Worm (Caenorhabditis elegans): ENCODE data around the gene F15B9.10.

DNA sequence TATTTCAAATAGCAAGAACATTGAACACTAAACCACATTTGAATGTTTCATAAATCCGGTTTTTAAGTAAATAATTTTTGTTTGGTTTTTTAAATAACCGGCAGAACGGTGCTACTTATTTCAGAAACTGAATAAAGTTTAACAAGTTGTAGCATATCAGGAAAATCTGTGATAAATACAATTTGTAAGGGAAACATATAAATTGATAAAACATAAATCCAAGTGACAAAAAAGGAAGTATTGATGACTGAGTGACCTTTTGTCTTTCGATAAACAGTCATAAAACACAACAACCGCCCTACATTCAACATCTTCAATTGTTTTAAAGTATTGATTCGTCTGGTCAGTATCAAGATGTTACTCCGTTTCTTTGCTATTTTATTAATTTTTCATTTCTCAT, 13.5 kb downstream of the F15B9.10 start, which contains the start of gene far-5:
- TF ChIP-seq pqm-1 (tag; optimal IDR thresholded peaks at IDR 0.05): no peak
- TF ChIP-seq Y75B8A.6 (GFP tag; IDR thresholded peaks at IDR 0.05): no peak
- TF ChIP-seq ztf-11 (tag; optimal IDR thresholded peaks at IDR 0.05): no peak
- TF ChIP-seq snpc-4 (tag; optimal IDR thresholded peaks at IDR 0.05): no peak
- no peak for TF ChIP-seq spr-3 (GFP tag; optimal IDR thresholded peaks at IDR 0.05)
- TF ChIP-seq dpl-1 (GFP tag; optimal IDR thresholded peaks at IDR 0.05): no peak
- TF ChIP-seq skn-1 (tag; optimal IDR thresholded peaks at IDR 0.05): no peak
- TF ChIP-seq nhr-76 (tag; optimal IDR thresholded peaks at IDR 0.05): no peak
- no peak for TF ChIP-seq ZK546.5 (tag; optimal IDR thresholded peaks at IDR 0.05)
- TF ChIP-seq mes-2 (tag; optimal IDR thresholded peaks at IDR 0.05; ENCODE audit: poor library complexity, severe bottlenecking): no peak
